Fruit fly (Drosophila melanogaster) whole organism: Measurements from ENCODE around the gene Cftr.

Experiments
- CG8478 ChIP-seq: fragments of >200 bp; optimal IDR thresholded peaks from 2 replicates; lab custom pipeline; 2018; ENCODE audit warnings: inconsistent platforms
- Dll ChIP-seq: fragments of >200 bp; optimal IDR thresholded peaks from 2 replicates; lab custom pipeline; 2017
- pan ChIP-seq: fragments of >200 bp; optimal IDR thresholded peaks from 2 replicates; lab custom pipeline; 2017

DNA sequence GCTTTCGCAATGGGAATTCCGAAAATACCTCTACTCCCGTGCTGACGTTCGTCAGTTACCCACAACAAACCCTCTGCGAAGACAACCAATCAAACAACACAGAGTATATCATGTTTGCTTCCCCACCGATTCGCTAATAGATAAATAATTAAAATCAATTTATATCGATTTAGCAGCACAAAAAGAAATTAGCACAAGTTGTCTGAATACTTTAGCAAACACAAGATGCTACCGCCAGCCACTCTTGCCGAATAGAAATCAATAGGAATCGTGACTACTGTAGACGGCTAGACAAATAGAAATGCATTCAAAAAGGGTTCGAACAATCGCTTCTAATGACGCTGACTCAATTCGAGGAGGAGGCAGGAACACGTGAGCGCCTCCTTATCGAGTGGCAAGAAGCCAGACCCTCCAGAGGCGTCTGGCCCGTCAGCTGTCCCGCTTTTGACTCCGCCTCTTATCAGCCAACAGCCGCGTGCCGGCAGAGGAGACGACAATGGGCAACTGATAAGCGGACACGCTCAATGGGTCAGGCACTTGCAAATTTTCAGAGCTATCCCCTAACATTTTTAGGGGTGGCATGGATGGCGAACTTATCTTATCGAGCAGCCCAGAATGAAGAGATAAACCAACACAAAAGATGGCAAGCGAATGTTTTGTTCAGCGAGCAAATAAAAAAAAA lies 24.7 kb upstream of the Cftr start:
- TF ChIP-seq pan (lab: Kevin White, UChicago) (no peak), CG8478 (lab: Kevin White, UChicago) (no peak), Dll (lab: Kevin White, UChicago) (no peak)
